Fruit fly (Drosophila melanogaster) whole organism, embryonic: ENCODE measurements around the gene Tao.

ENCODE experiments used
- Ada2b ChIP-seq: fragments of 200-800 bp; sonication (Bioruptor generic); IDR thresholded peaks from 2 replicates; pipeline ENCODE4 v1.3.6; 2022; ENCODE audit warnings: missing biosample characterization, missing genetic modification characterization
- Antp ChIP-seq: fragments of 200-800 bp; sonication (Bioruptor generic); optimal IDR thresholded peaks from 3 replicates; lab custom pipeline; 2016; ENCODE audit warnings: missing biosample characterization, missing genetic modification characterization
- Bdp1 ChIP-seq: fragments of 200-800 bp; sonication (Bioruptor generic); optimal IDR thresholded peaks from 3 replicates; lab custom pipeline; 2016; ENCODE audit warnings: missing biosample characterization, missing genetic modification characterization
- Bgb ChIP-seq: fragments of 200-800 bp; sonication (Bioruptor generic); IDR thresholded peaks from 2 replicates; pipeline ENCODE4 v1.3.6; 2022; ENCODE audit warnings: missing biosample characterization, missing genetic modification characterization; ENCODE audit not compliant: partially characterized antibody
- CG10565 ChIP-seq: fragments of 200-800 bp; sonication (Bioruptor generic); optimal IDR thresholded peaks from 3 replicates; lab custom pipeline; 2016; ENCODE audit warnings: missing biosample characterization, mild to moderate bottlenecking, missing genetic modification characterization
- CG12744 ChIP-seq: fragments of 200-800 bp; sonication (Bioruptor generic); optimal IDR thresholded peaks from 2 replicates; lab custom pipeline; 2016; ENCODE audit warnings: missing biosample characterization, missing genetic modification characterization
- CG13287 ChIP-seq: fragments of 200-800 bp; sonication (Bioruptor generic); IDR thresholded peaks from 2 replicates; pipeline ENCODE4 v1.3.6; 2022; ENCODE audit warnings: missing biosample characterization, missing genetic modification characterization; ENCODE audit not compliant: partially characterized antibody
- CG13775 ChIP-seq: fragments of 200-800 bp; sonication (Bioruptor generic); optimal IDR thresholded peaks from 3 replicates; lab custom pipeline; 2017; ENCODE audit warnings: missing biosample characterization, mild to moderate bottlenecking, missing genetic modification characterization
- CG15073 ChIP-seq: fragments of 200-800 bp; sonication (Bioruptor generic); optimal IDR thresholded peaks from 2 replicates; lab custom pipeline; 2016; ENCODE audit warnings: missing biosample characterization, missing genetic modification characterization
- CG15269 ChIP-seq: fragments of 200-800 bp; sonication (Bioruptor generic); optimal IDR thresholded peaks from 2 replicates; lab custom pipeline; 2018; ENCODE audit warnings: missing biosample characterization, mild to moderate bottlenecking, missing genetic modification characterization, moderate library complexity
- CG16863 ChIP-seq: fragments of 200-800 bp; sonication (Bioruptor generic); optimal IDR thresholded peaks from 3 replicates; lab custom pipeline; 2016; ENCODE audit warnings: missing biosample characterization, missing genetic modification characterization
- CG1792 ChIP-seq: fragments of 200-800 bp; sonication (Bioruptor generic); optimal IDR thresholded peaks from 2 replicates; lab custom pipeline; 2016; ENCODE audit warnings: missing biosample characterization, missing genetic modification characterization
- CG2202 ChIP-seq: fragments of 200-800 bp; sonication (Bioruptor generic); optimal IDR thresholded peaks from 2 replicates; lab custom pipeline; 2018; ENCODE audit warnings: missing biosample characterization, mild to moderate bottlenecking, missing genetic modification characterization
- CG30431 ChIP-seq: fragments of 200-800 bp; sonication (Bioruptor generic); optimal IDR thresholded peaks from 2 replicates; lab custom pipeline; 2017; ENCODE audit warnings: missing biosample characterization, missing genetic modification characterization
- CG33213 ChIP-seq: fragments of 200-800 bp; sonication (Bioruptor generic); optimal IDR thresholded peaks from 3 replicates; lab custom pipeline; 2016; ENCODE audit warnings: missing biosample characterization, missing genetic modification characterization
- CG3995 ChIP-seq: fragments of 200-800 bp; sonication (Bioruptor generic); optimal IDR thresholded peaks from 3 replicates; lab custom pipeline; 2016; ENCODE audit warnings: missing biosample characterization, missing genetic modification characterization
- CG4424 ChIP-seq: fragments of 200-800 bp; sonication (Bioruptor generic); optimal IDR thresholded peaks from 3 replicates; lab custom pipeline; 2016; ENCODE audit warnings: missing biosample characterization, missing genetic modification characterization
- CG4707 ChIP-seq: fragments of 200-800 bp; sonication (Bioruptor generic); optimal IDR thresholded peaks from 2 replicates; lab custom pipeline; 2018; ENCODE audit warnings: missing biosample characterization, mild to moderate bottlenecking, missing genetic modification characterization, moderate library complexity
- CG6791 ChIP-seq: fragments of 200-800 bp; sonication (Bioruptor generic); IDR thresholded peaks from 3 replicates; pipeline ENCODE4 v1.3.6; 2022; ENCODE audit warnings: missing biosample characterization, missing genetic modification characterization; ENCODE audit not compliant: partially characterized antibody
- CG7271 ChIP-seq: fragments of 200-800 bp; sonication (Bioruptor generic); optimal IDR thresholded peaks from 2 replicates; lab custom pipeline; 2018; ENCODE audit warnings: missing biosample characterization, mild to moderate bottlenecking, missing genetic modification characterization, moderate library complexity
- CG7963 ChIP-seq: fragments of 200-800 bp; sonication (Bioruptor generic); IDR thresholded peaks from 3 replicates; pipeline ENCODE4 v1.3.6; 2022; ENCODE audit warnings: missing biosample characterization, missing genetic modification characterization; ENCODE audit not compliant: partially characterized antibody
- CG8924 ChIP-seq: fragments of 200-800 bp; optimal IDR thresholded peaks from 3 replicates; lab custom pipeline; 2019; ENCODE audit warnings: missing biosample characterization, mild to moderate bottlenecking, missing genetic modification characterization, moderate library complexity
- CG9797 ChIP-seq: fragments of 200-800 bp; sonication (Bioruptor generic); optimal IDR thresholded peaks from 3 replicates; lab custom pipeline; 2018; ENCODE audit warnings: missing biosample characterization, mild to moderate bottlenecking, missing genetic modification characterization
- Dbx ChIP-seq: fragments of 200-800 bp; sonication (Bioruptor generic); IDR thresholded peaks from 3 replicates; pipeline ENCODE4 v1.3.6; 2022; ENCODE audit warnings: missing biosample characterization, missing genetic modification characterization
- Dek ChIP-seq: fragments of 200-800 bp; sonication (Bioruptor generic); optimal IDR thresholded peaks from 3 replicates; lab custom pipeline; 2019; ENCODE audit warnings: missing biosample characterization, mild to moderate bottlenecking, missing genetic modification characterization, moderate library complexity
- Myb ChIP-seq: fragments of 200-800 bp; sonication (Bioruptor generic); optimal IDR thresholded peaks from 2 replicates; lab custom pipeline; 2016; ENCODE audit warnings: missing biosample characterization, missing genetic modification characterization
- NC2β ChIP-seq: fragments of 200-800 bp; sonication (Bioruptor generic); optimal IDR thresholded peaks from 2 replicates; lab custom pipeline; 2016; ENCODE audit warnings: missing biosample characterization, missing genetic modification characterization
- PHDP ChIP-seq: fragments of 200-800 bp; sonication (Bioruptor generic); optimal IDR thresholded peaks from 3 replicates; lab custom pipeline; 2018; ENCODE audit warnings: missing biosample characterization, mild to moderate bottlenecking, missing genetic modification characterization, moderate library complexity
- Sin3A ChIP-seq: fragments of >200 bp; optimal IDR thresholded peaks from 2 replicates; lab custom pipeline; 2018
- Sox100B ChIP-seq: fragments of 200-800 bp; sonication (Bioruptor generic); optimal IDR thresholded peaks from 3 replicates; lab custom pipeline; 2018; ENCODE audit warnings: missing biosample characterization, mild to moderate bottlenecking, missing genetic modification characterization
- Stat92E ChIP-seq, 3 experiments: fragments of >200 bp in 2 of 3; fragments of 200-800 bp in 1 of 3; sonication (Bioruptor generic) in 1 of 3; optimal IDR thresholded peaks; 2 replicates each; lab custom pipeline; 2017 to 2019; ENCODE audit warnings: missing biosample characterization in 3 of 3, missing genetic modification characterization in 3 of 3, mild to moderate bottlenecking in 1 of 3, moderate library complexity in 1 of 3
- al ChIP-seq: fragments of 200-800 bp; sonication (Bioruptor generic); IDR thresholded peaks from 2 replicates; pipeline ENCODE4 v1.3.6; 2022; ENCODE audit warnings: missing biosample characterization, missing genetic modification characterization
- ash1 ChIP-seq: fragments of 200-800 bp; sonication (Bioruptor generic); optimal IDR thresholded peaks from 2 replicates; lab custom pipeline; 2018; ENCODE audit warnings: missing biosample characterization, mild to moderate bottlenecking, missing genetic modification characterization
- az2 ChIP-seq: fragments of 200-800 bp; sonication (Bioruptor generic); optimal IDR thresholded peaks from 3 replicates; lab custom pipeline; 2016; ENCODE audit warnings: missing biosample characterization, missing genetic modification characterization
- bsh ChIP-seq, 2 experiments: fragments of 200-800 bp; sonication (Bioruptor generic); optimal IDR thresholded peaks; 2 replicates each; lab custom pipeline; 2017 to 2018; ENCODE audit warnings: mild to moderate bottlenecking in 2 of 2, missing biosample characterization in 2 of 2, missing genetic modification characterization in 2 of 2, moderate library complexity in 1 of 2
- chm ChIP-seq: fragments of 200-800 bp; sonication (Bioruptor generic); IDR thresholded peaks from 2 replicates; pipeline ENCODE4 v1.3.6; 2022; ENCODE audit warnings: missing biosample characterization, missing genetic modification characterization
- ftz-f1 ChIP-seq: fragments of 200-800 bp; sonication (Bioruptor generic); optimal IDR thresholded peaks from 2 replicates; lab custom pipeline; 2016; ENCODE audit warnings: missing biosample characterization, missing genetic modification characterization
- gsb ChIP-seq: fragments of 200-800 bp; sonication (Bioruptor generic); IDR thresholded peaks from 2 replicates; pipeline ENCODE4 v1.3.6; 2022; ENCODE audit warnings: missing biosample characterization, missing genetic modification characterization
- org-1 ChIP-seq: fragments of 200-800 bp; sonication (Bioruptor generic); optimal IDR thresholded peaks from 2 replicates; lab custom pipeline; 2017; ENCODE audit warnings: missing biosample characterization, missing genetic modification characterization
- pho ChIP-seq: fragments of 200-800 bp; sonication (Bioruptor generic); optimal IDR thresholded peaks from 2 replicates; lab custom pipeline; 2016; ENCODE audit warnings: missing biosample characterization, missing genetic modification characterization
- pnt ChIP-seq: fragments of 200-800 bp; sonication (Bioruptor generic); optimal IDR thresholded peaks from 3 replicates; lab custom pipeline; 2016; ENCODE audit warnings: missing biosample characterization, missing genetic modification characterization
- ranshi ChIP-seq: fragments of 200-800 bp; sonication (Bioruptor generic); IDR thresholded peaks from 2 replicates; pipeline ENCODE4 v1.3.6; 2022; ENCODE audit warnings: missing biosample characterization, missing genetic modification characterization
- repo ChIP-seq: fragments of 200-800 bp; sonication (Bioruptor generic); optimal IDR thresholded peaks from 2 replicates; lab custom pipeline; 2016; ENCODE audit warnings: missing biosample characterization, missing genetic modification characterization
- salm ChIP-seq: fragments of 200-800 bp; sonication (Bioruptor generic); optimal IDR thresholded peaks from 2 replicates; lab custom pipeline; 2018; ENCODE audit warnings: missing biosample characterization, mild to moderate bottlenecking, missing genetic modification characterization
- sima ChIP-seq: fragments of 200-800 bp; sonication (Bioruptor generic); optimal IDR thresholded peaks from 2 replicates; lab custom pipeline; 2016; ENCODE audit warnings: missing biosample characterization, missing genetic modification characterization
- tll ChIP-seq, 2 experiments: fragments of 200-800 bp in 1 of 2; fragments of >200 bp in 1 of 2; sonication (Bioruptor generic) in 1 of 2; optimal IDR thresholded peaks; 2 replicates each; lab custom pipeline; 2017 to 2019; ENCODE audit warnings: missing biosample characterization in 2 of 2, missing genetic modification characterization in 2 of 2, mild to moderate bottlenecking in 1 of 2, moderate library complexity in 1 of 2
- unpg ChIP-seq: fragments of 200-800 bp; sonication (Bioruptor generic); optimal IDR thresholded peaks from 3 replicates; lab custom pipeline; 2018; ENCODE audit warnings: missing biosample characterization, mild to moderate bottlenecking, missing genetic modification characterization, moderate library complexity
- wor ChIP-seq: fragments of 200-800 bp; sonication (Bioruptor generic); IDR thresholded peaks from 2 replicates; pipeline ENCODE4 v1.3.6; 2022; ENCODE audit warnings: missing biosample characterization, missing genetic modification characterization
- zf30C ChIP-seq: fragments of 200-800 bp; sonication (Bioruptor generic); optimal IDR thresholded peaks from 3 replicates; lab custom pipeline; 2018; ENCODE audit warnings: missing biosample characterization, mild to moderate bottlenecking, missing genetic modification characterization

Gene Tao

DNA sequence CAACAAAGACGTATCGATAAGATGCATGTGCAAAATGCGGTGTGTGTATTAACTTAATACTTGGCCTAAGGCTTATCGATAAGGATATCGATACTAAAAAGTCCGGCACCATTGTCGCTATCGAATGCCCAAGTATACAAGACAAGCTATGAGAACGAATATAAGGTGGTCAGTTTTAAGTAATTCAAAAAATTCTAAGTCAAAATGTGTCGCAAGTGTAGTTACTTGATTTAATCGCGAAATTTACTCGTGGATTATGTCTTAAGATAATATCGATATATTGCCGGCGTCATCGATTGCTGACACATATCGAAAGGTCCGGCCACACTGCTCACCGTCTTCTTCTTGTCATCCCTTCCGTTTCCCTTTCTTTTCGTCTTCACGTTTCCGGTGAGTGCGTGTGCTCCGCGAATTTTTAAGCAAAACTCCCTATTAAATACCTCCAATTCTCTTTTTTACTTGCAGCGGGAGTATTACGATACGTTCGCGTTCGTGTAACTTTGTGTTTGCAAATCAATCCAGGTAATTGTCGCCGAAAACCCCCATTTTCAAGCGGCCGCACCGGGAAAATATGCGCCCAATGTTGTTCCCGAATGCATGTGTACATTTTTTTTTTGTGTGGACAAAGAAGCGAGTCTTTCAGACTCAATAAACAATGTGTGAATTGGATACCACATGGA is 18.2 kb upstream of the Tao start, which contains the start of gene RpS10b (continued):
- TF ChIP-seq Myb, result peak; percentile 83
- TF ChIP-seq PHDP (tag; lab: Kevin White, UChicago), result peak; percentile 86
- peak; percentile 72 for TF ChIP-seq CG8924 (tag; lab: Kevin White, UChicago)
- TF ChIP-seq CG15073, result no peak
- TF ChIP-seq pnt (GFP tag; lab: Kevin White, UChicago), result no peak
- peak; percentile 44 for TF ChIP-seq Antp (GFP tag; lab: Kevin White, UChicago)
- TF ChIP-seq gsb (GFP tag; lab: Robert Waterston, UW), result peak; percentile 56; the same call in 1 of the 2 replicates
- peak; percentile 67 for TF ChIP-seq CG12744 (GFP tag; lab: Kevin White, UChicago)
- peak; percentile 92 for TF ChIP-seq repo
- peak; percentile 95 for TF ChIP-seq CG7271 (tag; lab: Kevin White, UChicago)
- TF ChIP-seq Sox100B (GFP tag; lab: Kevin White, UChicago), result peak; percentile 95
- TF ChIP-seq CG9797, result peak; percentile 86
- TF ChIP-seq CG4707, result peak; percentile 90
- peak; percentile 91 for TF ChIP-seq CG13287
- peak; percentile 97 for TF ChIP-seq NC2β (GFP tag; lab: Kevin White, UChicago)
- peak in 1 of 3 experiments; percentile 48 for TF ChIP-seq Stat92E (GFP tag; optimal IDR thresholded peaks at IDR 0.05; lab: Kevin White, UChicago)
- TF ChIP-seq unpg (GFP tag; lab: Kevin White, UChicago), result peak; percentile 82
- TF ChIP-seq Sin3A (lab: Kevin White, UChicago), result peak; percentile 99
- peak; percentile 91 for TF ChIP-seq Bgb
- peak; percentile 65 to 71 for TF ChIP-seq bsh (GFP tag; optimal IDR thresholded peaks at IDR 0.05; lab: Kevin White, UChicago)
- TF ChIP-seq CG3995, result peak; percentile 77
- TF ChIP-seq ftz-f1 (GFP tag; lab: Kevin White, UChicago), result peak; percentile 56
- peak; percentile 81 for TF ChIP-seq Dbx
- TF ChIP-seq wor (GFP tag; lab: Robert Waterston, UW), result peak; percentile 50
- TF ChIP-seq CG6791 (GFP tag; lab: Robert Waterston, UW), result peak; percentile 87
- peak; percentile 78 for TF ChIP-seq CG7963 (GFP tag; lab: Robert Waterston, UW)
- TF ChIP-seq tll (GFP tag; optimal IDR thresholded peaks at IDR 0.05; lab: Kevin White, UChicago), result peak; percentile 31 to 38
- peak; percentile 91 for TF ChIP-seq org-1 (GFP tag; lab: Kevin White, UChicago)
- TF ChIP-seq chm (GFP tag; lab: Robert Waterston, UW), result peak; percentile 90
- TF ChIP-seq CG13775 (GFP tag; lab: Kevin White, UChicago), result peak; percentile 97
- TF ChIP-seq sima (GFP tag; lab: Kevin White, UChicago), result peak; percentile 84
- peak; percentile 78 for TF ChIP-seq CG15269 (tag; lab: Kevin White, UChicago)
- peak; percentile 79 for TF ChIP-seq CG4424 (GFP tag; lab: Kevin White, UChicago)
- TF ChIP-seq az2, result peak; percentile 67
- TF ChIP-seq CG33213, result peak; percentile 87
- TF ChIP-seq ranshi (GFP tag; lab: Robert Waterston, UW), result peak; percentile 75
- peak; percentile 83 for TF ChIP-seq CG16863 (GFP tag; lab: Kevin White, UChicago)
- peak; percentile 89 for TF ChIP-seq CG1792
- peak; percentile 83 for TF ChIP-seq salm (tag; lab: Kevin White, UChicago)
- TF ChIP-seq CG2202 (tag; lab: Kevin White, UChicago), result peak; percentile 84
- TF ChIP-seq CG30431 (GFP tag; lab: Kevin White, UChicago), result peak; percentile 87
- peak; percentile 63 for TF ChIP-seq al (GFP tag; lab: Robert Waterston, UW)
- no peak for TF ChIP-seq Ada2b (GFP tag; lab: Robert Waterston, UW)
- TF ChIP-seq pho (GFP tag; lab: Kevin White, UChicago), result peak; percentile 85
- TF ChIP-seq zf30C (GFP tag; lab: Kevin White, UChicago), result peak; percentile 53
- peak; percentile 29 for TF ChIP-seq CG10565
- TF ChIP-seq Bdp1, result peak; percentile 80
- peak; percentile 81 for TF ChIP-seq ash1
- TF ChIP-seq Dek (tag; lab: Kevin White, UChicago), result peak; percentile 56
